Fruit fly (Drosophila melanogaster) whole organism, prepupa: ENCODE data around the gene CG4133.

Experiments used
- Blimp-1 ChIP-seq: fragments of 200-800 bp; sonication (Bioruptor generic); optimal IDR thresholded peaks from 3 replicates; lab custom pipeline; 2017; ENCODE audit warnings: missing biosample characterization, missing genetic modification characterization, mild to moderate bottlenecking, moderate library complexity, missing genetic modification reagents
- CG10631 ChIP-seq: fragments of 200-800 bp; sonication (Bioruptor generic); optimal IDR thresholded peaks from 2 replicates; lab custom pipeline; 2016; ENCODE audit warnings: missing biosample characterization, missing genetic modification characterization
- CG3032 ChIP-seq: fragments of 200-800 bp; optimal IDR thresholded peaks from 2 replicates; lab custom pipeline; 2019; ENCODE audit warnings: missing biosample characterization, mild to moderate bottlenecking, missing genetic modification characterization, moderate library complexity
- Eip93F ChIP-seq: fragments of 200-800 bp; sonication (Bioruptor generic); optimal IDR thresholded peaks from 2 replicates; lab custom pipeline; 2016; ENCODE audit warnings: missing biosample characterization, mild to moderate bottlenecking, missing genetic modification characterization
- Gug ChIP-seq: fragments of 200-800 bp; sonication (Bioruptor generic); IDR thresholded peaks from 2 replicates; pipeline ENCODE4 v1.3.6; 2022; ENCODE audit warnings: missing biosample characterization, missing genetic modification characterization
- Hr39 ChIP-seq: fragments of 200-800 bp; sonication (Bioruptor generic); optimal IDR thresholded peaks from 2 replicates; lab custom pipeline; 2016; ENCODE audit warnings: missing biosample characterization, missing genetic modification characterization
- Sox102F ChIP-seq: fragments of 200-800 bp; sonication (Bioruptor generic); optimal IDR thresholded peaks from 2 replicates; lab custom pipeline; 2016; ENCODE audit warnings: missing biosample characterization, mild to moderate bottlenecking, missing genetic modification characterization
- Sox14 ChIP-seq: fragments of 200-800 bp; sonication (Bioruptor generic); optimal IDR thresholded peaks from 3 replicates; lab custom pipeline; 2016; ENCODE audit warnings: missing biosample characterization, missing genetic modification characterization
- dac ChIP-seq: fragments of 200-800 bp; sonication (Bioruptor generic); optimal IDR thresholded peaks from 2 replicates; lab custom pipeline; 2017; ENCODE audit warnings: missing biosample characterization, mild to moderate bottlenecking, missing genetic modification characterization
- eg ChIP-seq: fragments of 200-800 bp; sonication (Bioruptor generic); IDR thresholded peaks from 3 replicates; pipeline ENCODE4 v1.3.6; 2022; ENCODE audit warnings: missing biosample characterization, missing genetic modification characterization
- salr ChIP-seq, 2 experiments: fragments of 200-800 bp; sonication (Bioruptor generic); optimal IDR thresholded peaks; 3 replicates each; lab custom pipeline; 2016 to 2018; ENCODE audit warnings: missing biosample characterization in 2 of 2, missing genetic modification characterization in 2 of 2, mild to moderate bottlenecking in 1 of 2

DNA sequence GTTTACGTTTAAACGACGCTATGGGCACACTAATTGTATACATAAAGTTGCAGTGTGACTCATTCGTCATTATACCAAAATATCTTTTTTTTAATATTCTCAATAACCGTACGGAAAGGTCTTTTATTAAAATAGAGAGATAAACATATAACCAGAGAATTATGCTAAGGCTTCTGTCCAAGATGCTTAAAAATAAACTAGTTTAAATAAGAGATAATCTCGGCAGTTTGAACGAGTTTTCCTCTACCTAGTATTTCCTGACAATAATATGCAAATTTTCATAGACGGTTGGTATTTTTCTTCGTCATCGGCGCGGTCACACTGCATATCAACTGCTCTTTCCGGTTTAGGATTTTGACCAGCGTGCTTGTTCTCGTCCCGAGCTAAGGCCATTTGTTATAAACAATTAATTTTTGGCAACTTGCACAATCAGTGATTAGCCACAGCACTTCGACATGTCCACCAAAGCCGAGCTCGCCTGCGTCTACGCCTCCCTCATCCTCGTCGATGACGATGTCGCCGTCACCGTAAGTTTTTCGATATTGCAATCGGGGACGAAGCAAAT is 35.6 kb upstream of the CG4133 start, which contains the start of the genes CG13690 and RpLP1:
- peak; percentile 42 for TF ChIP-seq Hr39
- TF ChIP-seq eg (GFP tag; lab: Robert Waterston, UW), result peak; percentile 63; the same call in 2 of the 3 replicates
- TF ChIP-seq dac, result peak; percentile 48
- TF ChIP-seq Eip93F, result peak; percentile 4
- peak; percentile 77 for TF ChIP-seq Sox102F (GFP tag; lab: Kevin White, UChicago)
- TF ChIP-seq CG10631 (GFP tag; lab: Kevin White, UChicago), result no peak
- peak; percentile 42 for TF ChIP-seq Blimp-1 (GFP tag; lab: Kevin White, UChicago)
- peak; percentile 4 to 38 for TF ChIP-seq salr (GFP tag; optimal IDR thresholded peaks at IDR 0.05; lab: Kevin White, UChicago)
- TF ChIP-seq Sox14, result peak; percentile 66
- no peak for TF ChIP-seq Gug (GFP tag; lab: Robert Waterston, UW)
- peak; percentile 56 for TF ChIP-seq CG3032
